Fruit fly (Drosophila melanogaster) whole organism, pupa: ENCODE measurements around the gene Gabat.

Experiments
- CG10348 ChIP-seq: fragments of 200-800 bp; sonication (Bioruptor generic); IDR thresholded peaks from 2 replicates; pipeline ENCODE4 v1.3.6; 2022; ENCODE audit warnings: missing biosample characterization, missing genetic modification characterization
- CG12605 ChIP-seq: fragments of 200-800 bp; sonication (Bioruptor generic); IDR thresholded peaks from 2 replicates; pipeline ENCODE4 v1.3.6; 2022; ENCODE audit warnings: missing biosample characterization, missing genetic modification characterization
- CG13204 ChIP-seq: fragments of 200-800 bp; sonication (Bioruptor generic); optimal IDR thresholded peaks from 2 replicates; lab custom pipeline; 2018; ENCODE audit warnings: missing biosample characterization, mild to moderate bottlenecking, missing genetic modification characterization, moderate library complexity
- CG4496 ChIP-seq: fragments of 200-800 bp; sonication (Bioruptor generic); IDR thresholded peaks from 3 replicates; pipeline ENCODE4 v1.3.6; 2022; ENCODE audit warnings: missing biosample characterization, missing genetic modification characterization
- CG8159 ChIP-seq: fragments of 200-800 bp; sonication (Bioruptor generic); optimal IDR thresholded peaks from 3 replicates; lab custom pipeline; 2018; ENCODE audit warnings: missing biosample characterization, mild to moderate bottlenecking, missing genetic modification characterization, moderate library complexity
- D1 ChIP-seq: fragments of 200-800 bp; sonication (Bioruptor generic); optimal IDR thresholded peaks from 2 replicates; lab custom pipeline; 2018; ENCODE audit warnings: missing biosample characterization, mild to moderate bottlenecking, missing genetic modification characterization, moderate library complexity
- EcR ChIP-seq: fragments of 200-800 bp; sonication (Bioruptor generic); optimal IDR thresholded peaks from 3 replicates; lab custom pipeline; 2019; ENCODE audit warnings: missing biosample characterization, missing genetic modification characterization, mild to moderate bottlenecking, moderate library complexity, missing genetic modification reagents
- Pif1B ChIP-seq: fragments of 200-800 bp; sonication (Bioruptor generic); optimal IDR thresholded peaks from 3 replicates; lab custom pipeline; 2016; ENCODE audit warnings: missing biosample characterization, missing genetic modification characterization
- gl ChIP-seq: fragments of 200-800 bp; sonication (Bioruptor generic); optimal IDR thresholded peaks from 2 replicates; lab custom pipeline; 2018; ENCODE audit warnings: missing biosample characterization, mild to moderate bottlenecking, missing genetic modification characterization
- rn ChIP-seq: fragments of 200-800 bp; sonication (Bioruptor generic); IDR thresholded peaks from 2 replicates; pipeline ENCODE4 v1.3.6; 2022; ENCODE audit warnings: missing biosample characterization, missing genetic modification characterization

DNA sequence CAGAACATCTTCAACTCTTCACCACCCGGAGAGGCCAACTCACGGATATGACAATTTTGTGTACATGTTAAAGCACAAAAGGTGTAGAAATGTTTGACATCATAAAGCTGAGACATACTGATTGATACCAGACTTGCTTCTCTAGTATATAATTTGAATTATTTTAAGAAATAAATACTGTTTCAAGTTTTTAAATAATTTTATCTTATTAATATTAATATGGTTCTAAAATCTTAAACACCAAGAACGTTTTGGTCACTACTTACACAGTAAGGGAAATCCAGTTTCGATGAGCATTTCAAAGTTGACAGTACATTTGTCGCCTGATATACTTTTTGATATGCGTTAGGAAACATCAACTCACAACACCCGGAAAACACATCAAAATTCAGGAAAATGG lies 14.7 kb downstream of the Gabat start, which contains the start of the genes hale and schuy:
- no peak for TF ChIP-seq CG8159
- TF ChIP-seq gl (tag; lab: Kevin White, UChicago), result no peak
- TF ChIP-seq EcR, result no peak
- no peak for TF ChIP-seq CG10348 (GFP tag; lab: Robert Waterston, UW)
- TF ChIP-seq CG4496 (GFP tag; lab: Robert Waterston, UW), result no peak
- TF ChIP-seq Pif1B, result no peak
- no peak for TF ChIP-seq CG12605 (GFP tag; lab: Robert Waterston, UW)
- TF ChIP-seq rn (GFP tag; lab: Robert Waterston, UW), result no peak
- no peak for TF ChIP-seq CG13204
- TF ChIP-seq D1 (tag; lab: Kevin White, UChicago), result no peak
